Worm (Caenorhabditis elegans) whole organism, early embryonic: ENCODE results near the gene srh-286.

Experiments
- B0310.2 ChIP-seq: sonication (generic microtip); optimal IDR thresholded peaks from 2 replicates; lab custom pipeline; 2016; ENCODE audit warnings: mild to moderate bottlenecking, missing genetic modification characterization, missing compliant biosample characterization
- F13C5.2 ChIP-seq: sonication (generic microtip); optimal IDR thresholded peaks from 2 replicates; lab custom pipeline; 2017; ENCODE audit warnings: mild to moderate bottlenecking, missing genetic modification characterization, inconsistent platforms, missing compliant biosample characterization
- aly-1 ChIP-seq: sonication (generic microtip); optimal IDR thresholded peaks from 2 replicates; lab custom pipeline; 2016; ENCODE audit warnings: missing genetic modification characterization, missing compliant biosample characterization
- ama-1 ChIP-seq: fragments of 150-350 bp; optimal IDR thresholded peaks from 2 replicates; lab custom pipeline; 2014
- ceh-13 ChIP-seq: fragments of 200-800 bp; sonication (Bioruptor generic); optimal IDR thresholded peaks from 2 replicates; lab custom pipeline; 2018; ENCODE audit warnings: mild to moderate bottlenecking, missing genetic modification characterization, missing compliant biosample characterization
- ceh-36 ChIP-seq: sonication (generic microtip); optimal IDR thresholded peaks from 2 replicates; lab custom pipeline; 2016; ENCODE audit warnings: missing genetic modification characterization, inconsistent platforms, missing compliant biosample characterization
- ets-7 ChIP-seq: sonication (generic microtip); optimal IDR thresholded peaks from 2 replicates; lab custom pipeline; 2016; ENCODE audit warnings: missing genotype, missing genetic modification characterization, missing compliant biosample characterization
- flt-1 ChIP-seq: fragments of 200-800 bp; sonication (Bioruptor generic); IDR thresholded peaks from 2 replicates; pipeline ENCODE4 v1.3.6; 2022; ENCODE audit warnings: missing genetic modification characterization, missing compliant biosample characterization
- hmbx-1 ChIP-seq: sonication (generic microtip); optimal IDR thresholded peaks from 2 replicates; lab custom pipeline; 2016; ENCODE audit warnings: mild to moderate bottlenecking, missing genetic modification characterization, missing compliant biosample characterization
- hmg-4 ChIP-seq: fragments of 200-800 bp; sonication (Bioruptor generic); optimal IDR thresholded peaks from 2 replicates; lab custom pipeline; 2018; ENCODE audit warnings: mild to moderate bottlenecking, missing genetic modification characterization, missing compliant biosample characterization
- hnd-1 ChIP-seq: sonication (generic microtip); optimal IDR thresholded peaks from 2 replicates; lab custom pipeline; 2016; ENCODE audit warnings: missing genetic modification characterization, missing compliant biosample characterization
- pes-1 ChIP-seq: fragments of 200-800 bp; sonication (Bioruptor generic); IDR thresholded peaks from 2 replicates; pipeline ENCODE4 v1.3.6; 2022; ENCODE audit warnings: missing genetic modification reagents, missing genetic modification characterization, missing compliant biosample characterization
- scrt-1 ChIP-seq: fragments of 200-800 bp; sonication (Bioruptor generic); IDR thresholded peaks from 2 replicates; pipeline ENCODE4 v1.3.6; 2022; ENCODE audit warnings: missing genetic modification characterization, missing compliant biosample characterization
- sea-1 ChIP-seq: fragments of 200-800 bp; sonication (Bioruptor generic); conservative IDR thresholded peaks from 2 replicates; pipeline ENCODE4 v1.3.6; 2022; ENCODE audit warnings: missing genetic modification characterization, missing compliant biosample characterization
- tbx-11 ChIP-seq: fragments of 200-800 bp; sonication (Bioruptor generic); IDR thresholded peaks from 2 replicates; pipeline ENCODE4 v1.3.6; 2022; ENCODE audit warnings: missing genetic modification characterization, missing compliant biosample characterization
- tbx-37 ChIP-seq: fragments of 200-800 bp; sonication (Bioruptor generic); conservative IDR thresholded peaks from 2 replicates; pipeline ENCODE4 v1.3.6; 2022; ENCODE audit warnings: missing genetic modification reagents, missing genetic modification characterization, missing compliant biosample characterization
- tra-4 ChIP-seq: sonication (generic microtip); optimal IDR thresholded peaks from 2 replicates; lab custom pipeline; 2017; ENCODE audit warnings: missing genetic modification characterization, missing compliant biosample characterization

Gene srh-286

DNA sequence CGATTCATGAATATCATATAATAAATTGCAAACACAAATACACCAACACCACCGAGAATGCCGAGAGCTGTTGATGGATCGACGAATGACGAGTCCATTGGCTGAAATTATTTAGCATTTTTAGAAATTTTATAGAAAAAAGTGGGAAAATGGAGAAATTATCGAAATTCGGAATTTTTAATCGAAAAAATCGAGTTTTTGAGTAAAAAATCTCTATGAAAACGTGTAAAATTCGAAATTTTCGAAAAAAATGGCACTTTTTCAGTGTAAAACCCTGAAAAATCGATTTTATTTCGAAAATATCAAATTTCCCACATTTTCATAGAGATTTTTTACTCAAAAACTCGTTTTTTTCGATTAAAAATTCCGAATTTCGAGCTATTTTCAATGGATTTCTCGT lies 11.9 kb upstream of the srh-286 start, which contains the start of gene tcc-1:
tcc-1 (minus strand) TSS at position 101 of the 400 bp plus-strand sequence.
- TF ChIP-seq hmg-4 (GFP tag; lab: Kevin White, UChicago) (no peak), tbx-37 (GFP tag; lab: Robert Waterston, UW) (no peak), scrt-1 (GFP tag; lab: Robert Waterston, UW) (no peak), hmbx-1 (tag; lab: Kevin White, UChicago) (no peak), B0310.2 (tag; lab: Kevin White, UChicago) (no peak), pes-1 (no peak), ceh-36 (tag; lab: Kevin White, UChicago) (no peak), tbx-11 (GFP tag; lab: Robert Waterston, UW) (no peak), aly-1 (no peak), sea-1 (no peak), hnd-1 (tag; lab: Kevin White, UChicago) (no peak), ama-1 (lab: Kevin White, UChicago) (no peak), ets-7 (tag; lab: Kevin White, UChicago) (no peak), F13C5.2 (tag; lab: Kevin White, UChicago) (no peak), tra-4 (tag; lab: Kevin White, UChicago) (no peak)

DNA sequence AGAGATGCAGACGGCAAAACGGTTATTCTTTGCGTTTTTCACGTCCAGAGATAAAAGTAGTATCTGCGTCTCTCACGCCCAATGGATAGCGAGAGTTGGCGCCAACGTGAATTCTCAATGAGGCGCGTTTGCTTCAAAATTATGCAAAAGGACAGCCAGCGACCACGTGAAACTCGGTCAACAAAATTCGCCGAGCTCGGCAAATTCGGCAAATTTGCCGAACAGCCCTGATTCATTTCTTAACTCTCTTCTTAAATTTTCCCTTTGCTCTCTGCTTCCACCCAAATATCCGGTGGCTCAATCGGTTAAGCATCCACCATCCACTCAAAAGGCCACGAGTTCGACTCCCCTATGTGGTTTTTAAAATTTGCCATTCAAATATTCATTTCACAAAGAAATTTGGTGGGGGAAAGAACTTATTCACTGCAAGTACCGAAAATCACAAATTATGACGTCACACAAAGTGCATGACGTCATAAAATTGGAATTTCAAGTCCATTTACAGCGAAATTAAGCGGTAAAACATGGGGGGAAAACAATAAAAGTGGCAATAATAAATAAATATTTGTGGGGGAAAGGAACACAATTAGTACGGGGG lies 1.5 kb upstream of the srh-286 start:
- TF ChIP-seq ceh-36 (tag; lab: Kevin White, UChicago): no peak
- TF ChIP-seq aly-1: no peak
- TF ChIP-seq scrt-1 (GFP tag; lab: Robert Waterston, UW): no peak

DNA sequence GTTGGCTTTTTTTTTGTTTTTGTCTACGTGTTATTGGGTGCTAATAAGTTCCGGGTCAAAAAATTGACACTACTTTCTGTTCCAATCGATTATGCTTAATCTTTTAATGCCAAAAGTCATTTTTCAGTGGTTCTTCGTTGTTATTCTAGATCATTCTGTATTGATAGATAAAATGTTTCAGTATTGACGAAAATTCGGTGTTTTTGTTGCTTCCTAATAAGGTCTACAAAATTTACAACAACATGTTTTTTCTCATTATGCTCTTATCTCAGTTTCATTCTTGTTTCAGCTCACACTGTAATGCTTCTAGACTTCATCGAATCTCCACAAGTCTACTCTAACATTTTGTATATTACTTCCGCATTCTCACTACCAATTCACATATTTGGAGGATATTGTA lies 12.7 kb downstream of the srh-286 start, which contains the start of gene srh-303:
srh-303 (plus strand) TSS at position 301 of the 400 bp plus-strand sequence.
- no peak for TF ChIP-seq F13C5.2 (tag; lab: Kevin White, UChicago)
- TF ChIP-seq hnd-1 (tag; lab: Kevin White, UChicago): no peak
- no peak for TF ChIP-seq hmbx-1 (tag; lab: Kevin White, UChicago)
- TF ChIP-seq tra-4 (tag; lab: Kevin White, UChicago): no peak
- no peak for TF ChIP-seq ets-7 (tag; lab: Kevin White, UChicago)
- TF ChIP-seq tbx-11 (GFP tag; lab: Robert Waterston, UW): no peak
- no peak for TF ChIP-seq hmg-4 (GFP tag; lab: Kevin White, UChicago)

DNA sequence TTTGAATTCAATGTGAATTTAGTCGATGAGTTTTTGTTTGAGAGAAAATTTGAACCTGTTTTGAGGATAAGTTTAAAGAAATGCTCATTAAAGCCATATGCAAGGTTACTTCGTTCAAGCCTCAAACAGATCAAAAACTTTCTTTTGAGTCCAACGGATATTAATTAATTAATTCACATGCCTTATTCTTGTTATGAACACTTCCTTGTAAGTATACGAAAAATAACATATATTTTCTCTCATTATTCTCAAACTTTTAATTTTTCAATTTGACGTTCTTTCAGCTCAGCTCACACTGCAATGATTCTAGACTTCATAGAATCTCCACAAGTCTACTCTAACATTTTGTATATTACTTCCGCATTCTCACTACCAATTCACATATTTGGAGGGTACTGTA lies 15.7 kb downstream of the srh-286 start, which contains the start of gene srh-304:
srh-304 (plus strand) TSS at position 301 of the 400 bp plus-strand sequence.
- no peak for TF ChIP-seq hnd-1 (tag; lab: Kevin White, UChicago)

DNA sequence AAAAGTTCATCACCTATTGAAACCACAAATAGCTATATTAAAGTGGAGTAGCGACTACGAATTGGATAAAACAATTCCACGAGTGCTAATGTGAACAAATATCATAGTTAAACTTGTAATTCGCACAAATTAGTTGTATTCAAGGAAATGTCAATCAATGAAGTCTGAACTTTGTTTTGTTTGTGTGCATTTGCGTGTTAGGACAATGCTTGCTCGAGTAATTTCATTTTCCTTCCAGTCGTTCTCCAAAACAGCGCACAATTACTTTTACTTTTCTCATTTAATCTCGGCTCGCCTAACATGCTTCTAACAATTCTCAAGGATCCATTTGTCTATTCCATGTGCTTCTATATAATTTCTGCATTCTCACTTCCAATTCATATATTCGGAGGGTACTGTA lies 19.4 kb downstream of the srh-286 start, which contains the start of gene srh-301:
srh-301 (plus strand) TSS at position 301 of the 400 bp plus-strand sequence.
- TF ChIP-seq tbx-11 (GFP tag; lab: Robert Waterston, UW): no peak
- TF ChIP-seq aly-1: no peak

DNA sequence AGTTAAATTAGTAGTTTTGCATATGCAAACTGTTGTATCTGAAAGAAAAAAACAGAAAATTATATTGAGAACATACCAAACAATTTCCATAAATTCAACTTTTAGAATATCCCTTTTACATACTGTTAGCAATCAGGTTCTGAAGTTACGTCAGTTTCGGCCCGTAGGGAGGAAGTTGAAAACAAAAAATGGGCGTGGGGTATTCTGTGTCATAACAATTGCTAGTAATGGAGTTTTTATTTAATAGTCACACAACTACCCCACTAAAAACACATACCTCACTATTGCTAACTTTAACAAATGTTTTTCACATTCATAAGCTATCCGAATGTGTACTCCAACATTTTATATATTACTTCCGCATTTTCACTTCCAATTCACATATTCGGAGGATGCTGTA lies 22.2 kb downstream of the srh-286 start, which contains the start of gene srh-300:
srh-300 (plus strand) TSS at position 301 of the 400 bp plus-strand sequence.
- TF ChIP-seq hnd-1 (tag; lab: Kevin White, UChicago) (no peak), hmg-4 (GFP tag; lab: Kevin White, UChicago) (no peak), pes-1 (no peak), tbx-11 (GFP tag; lab: Robert Waterston, UW) (no peak), hmbx-1 (tag; lab: Kevin White, UChicago) (no peak), sea-1 (no peak), B0310.2 (tag; lab: Kevin White, UChicago) (no peak), tra-4 (tag; lab: Kevin White, UChicago) (no peak), ets-7 (tag; lab: Kevin White, UChicago) (no peak), flt-1 (GFP tag; lab: Robert Waterston, UW) (no peak), ceh-36 (tag; lab: Kevin White, UChicago) (no peak), F13C5.2 (tag; lab: Kevin White, UChicago) (no peak), aly-1 (no peak), scrt-1 (GFP tag; lab: Robert Waterston, UW) (no peak), ceh-13 (no peak), tbx-37 (GFP tag; lab: Robert Waterston, UW) (no peak)

DNA sequence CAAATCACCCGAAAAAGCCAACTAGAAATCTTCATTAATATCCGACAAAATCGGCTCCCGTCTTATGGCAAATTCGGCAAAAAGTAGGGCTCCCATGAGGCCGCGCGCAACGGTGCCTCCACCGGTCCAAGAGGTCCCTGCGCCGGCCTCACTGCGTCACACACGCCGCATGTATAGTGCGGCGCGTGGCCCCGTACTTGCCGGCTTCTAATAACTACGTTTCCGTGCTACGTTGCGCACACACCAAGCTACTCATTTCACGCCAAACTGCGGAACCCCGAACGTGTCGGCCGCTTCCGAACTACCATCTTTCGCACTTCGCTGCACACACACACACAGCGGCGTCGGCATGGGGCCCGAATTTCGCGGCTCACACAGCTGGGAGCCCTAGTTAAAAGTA lies 24.3 kb downstream of the srh-286 start:
- no peak for TF ChIP-seq flt-1 (GFP tag; lab: Robert Waterston, UW)
- no peak for TF ChIP-seq ets-7 (tag; lab: Kevin White, UChicago)
- TF ChIP-seq ceh-13: no peak
- TF ChIP-seq pes-1: no peak
- no peak for TF ChIP-seq hnd-1 (tag; lab: Kevin White, UChicago)
- TF ChIP-seq aly-1: no peak
- TF ChIP-seq ama-1 (lab: Kevin White, UChicago): no peak
- TF ChIP-seq B0310.2 (tag; lab: Kevin White, UChicago): no peak
- no peak for TF ChIP-seq tbx-37 (GFP tag; lab: Robert Waterston, UW)
- TF ChIP-seq tra-4 (tag; lab: Kevin White, UChicago): no peak
- no peak for TF ChIP-seq ceh-36 (tag; lab: Kevin White, UChicago)
- no peak for TF ChIP-seq sea-1
- no peak for TF ChIP-seq F13C5.2 (tag; lab: Kevin White, UChicago)
- no peak for TF ChIP-seq hmbx-1 (tag; lab: Kevin White, UChicago)
- no peak for TF ChIP-seq tbx-11 (GFP tag; lab: Robert Waterston, UW)
- no peak for TF ChIP-seq scrt-1 (GFP tag; lab: Robert Waterston, UW)
- no peak for TF ChIP-seq hmg-4 (GFP tag; lab: Kevin White, UChicago)

DNA sequence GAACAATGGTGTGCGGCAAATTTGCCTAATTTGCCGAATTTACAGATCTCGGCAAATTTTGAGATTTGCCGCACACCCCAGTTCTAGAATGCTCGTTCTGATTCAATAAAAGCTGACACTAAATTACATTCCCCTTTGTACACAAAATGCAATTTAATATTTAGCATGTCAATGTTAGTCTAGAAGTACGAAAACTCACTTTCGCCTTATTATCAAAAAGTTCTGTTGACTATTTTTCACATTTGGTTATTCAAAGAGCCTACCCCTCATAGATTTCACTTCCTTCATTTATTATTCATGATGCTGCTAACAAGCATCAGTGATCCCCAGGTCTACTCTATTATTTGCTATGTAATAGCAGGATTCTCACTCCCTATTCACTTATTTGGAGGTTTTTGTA lies 25.4 kb downstream of the srh-286 start, which contains the start of gene srh-298:
srh-298 (plus strand) TSS at position 301 of the 400 bp plus-strand sequence.
- TF ChIP-seq ceh-36 (tag; lab: Kevin White, UChicago): no peak
- no peak for TF ChIP-seq hmbx-1 (tag; lab: Kevin White, UChicago)
- no peak for TF ChIP-seq aly-1
- TF ChIP-seq tbx-37 (GFP tag; lab: Robert Waterston, UW): no peak
- no peak for TF ChIP-seq pes-1
- no peak for TF ChIP-seq ceh-13
- TF ChIP-seq scrt-1 (GFP tag; lab: Robert Waterston, UW): no peak
- TF ChIP-seq tra-4 (tag; lab: Kevin White, UChicago): no peak
- TF ChIP-seq hnd-1 (tag; lab: Kevin White, UChicago): no peak
- no peak for TF ChIP-seq sea-1
- no peak for TF ChIP-seq flt-1 (GFP tag; lab: Robert Waterston, UW)
- TF ChIP-seq B0310.2 (tag; lab: Kevin White, UChicago): no peak
